Worm (Caenorhabditis elegans): Measurements from ENCODE around the gene H35B03.2.

The H35B03.2 gene

ce11 chrIV:5715341-5716112 is 15.9 kb downstream of the H35B03.2 start:
- TF ChIP-seq nfyb-1 (GFP tag; IDR thresholded peaks at IDR 0.05) = peak; percentile 85
- TF ChIP-seq let-526 (GFP tag; IDR thresholded peaks at IDR 0.05) = no peak

- TF ChIP-seq F57A8.1 (GFP tag; optimal IDR thresholded peaks at IDR 0.05) = no peak
- TF ChIP-seq tlf-1 (GFP tag; optimal IDR thresholded peaks at IDR 0.05) = no peak
- no peak for TF ChIP-seq bed-2 (GFP tag; IDR thresholded peaks at IDR 0.05)
- TF ChIP-seq T07F8.4 (tag; optimal IDR thresholded peaks at IDR 0.05) = no peak
- no peak for TF ChIP-seq ztf-3 (GFP tag; optimal IDR thresholded peaks at IDR 0.05)
- no peak for TF ChIP-seq F22D6.2 (tag; optimal IDR thresholded peaks at IDR 0.05)
- TF ChIP-seq athp-1 (tag; optimal IDR thresholded peaks at IDR 0.05) = no peak
- no peak for TF ChIP-seq aptf-3 (GFP tag; IDR thresholded peaks at IDR 0.05)
- TF ChIP-seq efl-1 (GFP tag; optimal IDR thresholded peaks at IDR 0.05) = no peak
- TF ChIP-seq Y53F4B.3 (GFP tag; IDR thresholded peaks at IDR 0.05) = no peak
- TF ChIP-seq lag-1 (GFP tag; IDR thresholded peaks at IDR 0.05) = no peak
- no peak for TF ChIP-seq dpff-1 (tag; optimal IDR thresholded peaks at IDR 0.05)
- no peak for TF ChIP-seq pbrm-1 (GFP tag; IDR thresholded peaks at IDR 0.05)
- TF ChIP-seq F37B4.10 (GFP tag; IDR thresholded peaks at IDR 0.05) = no peak
- TF ChIP-seq rcor-1 (GFP tag; IDR thresholded peaks at IDR 0.05) = no peak
Measured at ce11 chrIV:5708796-5709195, 22.7 kb downstream of the H35B03.2 start, which contains the start of gene C55C3.1. TSS of gene C55C3.1 (plus strand) at chrIV:5709096.

ce11 chrIV:5706603-5707002 is 24.9 kb downstream of the H35B03.2 start:
- TF ChIP-seq K11D2.4 (GFP tag; IDR thresholded peaks at IDR 0.05) (no peak), egrh-3 (GFP tag; IDR thresholded peaks at IDR 0.05) (no peak), F52B5.7 (tag; optimal IDR thresholded peaks at IDR 0.05) (no peak), unc-130 (GFP tag; optimal IDR thresholded peaks at IDR 0.05) (no peak), ama-1 (optimal IDR thresholded peaks at IDR 0.05) (no peak), ama-1 (GFP tag; optimal IDR thresholded peaks at IDR 0.05) (no peak), ceh-40 (GFP tag; IDR thresholded peaks at IDR 0.05) (no peak), Y79H2A.3 (GFP tag; conservative IDR thresholded peaks at IDR 0.05) (no peak)

ce11 chrIV:5703917-5704316 is 27.6 kb downstream of the H35B03.2 start:
- no peak for TF ChIP-seq ztf-22 (GFP tag; optimal IDR thresholded peaks at IDR 0.05)
- TF ChIP-seq atf-7 (tag; optimal IDR thresholded peaks at IDR 0.05) = no peak
- no peak for TF ChIP-seq F22D6.2 (tag; optimal IDR thresholded peaks at IDR 0.05)
- TF ChIP-seq him-1 (tag; optimal IDR thresholded peaks at IDR 0.05) = no peak
- no peak for TF ChIP-seq let-526 (GFP tag; IDR thresholded peaks at IDR 0.05)
- TF ChIP-seq rec-8 (tag; optimal IDR thresholded peaks at IDR 0.05) = no peak
- no peak for TF ChIP-seq hlh-12 (tag; optimal IDR thresholded peaks at IDR 0.05)
- no peak for TF ChIP-seq sdz-38 (tag; optimal IDR thresholded peaks at IDR 0.05)
- TF ChIP-seq hlh-26 (GFP tag; conservative IDR thresholded peaks at IDR 0.05) = no peak

ce11 chrIV:5703443-5703842 is 28.0 kb downstream of the H35B03.2 start, which contains the start of the genes C55C3.73 and perm-5:
TSS of gene C55C3.73 (minus strand) at chrIV:5703451.
TSS of gene perm-5 (minus strand) at chrIV:5703468.
- peak; percentile 85 for TF ChIP-seq attf-3 (GFP tag; conservative IDR thresholded peaks at IDR 0.05)
- TF ChIP-seq dpl-1 (GFP tag; optimal IDR thresholded peaks at IDR 0.05) = no peak

Measured in whole organism, young adult.